Fruit fly (Drosophila melanogaster) whole organism, embryonic: ENCODE measurements around the gene CG10343.

Source experiments
- Ada2b ChIP-seq: fragments of 200-800 bp; sonication (Bioruptor generic); IDR thresholded peaks from 2 replicates; pipeline ENCODE4 v1.3.6; 2022; ENCODE audit warnings: missing biosample characterization, missing genetic modification characterization
- Adf1 ChIP-seq: fragments of 200-800 bp; sonication (Bioruptor generic); IDR thresholded peaks from 2 replicates; pipeline ENCODE4 v1.3.6; 2022; ENCODE audit warnings: missing biosample characterization, missing genetic modification characterization
- Atf-2 ChIP-seq: fragments of 200-800 bp; sonication (Bioruptor generic); optimal IDR thresholded peaks from 2 replicates; lab custom pipeline; 2016; ENCODE audit warnings: missing biosample characterization, missing genetic modification characterization
- Bgb ChIP-seq: fragments of 200-800 bp; sonication (Bioruptor generic); IDR thresholded peaks from 2 replicates; pipeline ENCODE4 v1.3.6; 2022; ENCODE audit warnings: missing biosample characterization, missing genetic modification characterization; ENCODE audit not compliant: partially characterized antibody
- CG10209 ChIP-seq: fragments of 200-800 bp; sonication (Bioruptor generic); optimal IDR thresholded peaks from 3 replicates; lab custom pipeline; 2017; ENCODE audit warnings: missing biosample characterization, mild to moderate bottlenecking, missing genetic modification characterization, missing genetic modification reagents
- CG10565 ChIP-seq: fragments of 200-800 bp; sonication (Bioruptor generic); optimal IDR thresholded peaks from 3 replicates; lab custom pipeline; 2016; ENCODE audit warnings: missing biosample characterization, mild to moderate bottlenecking, missing genetic modification characterization
- CG11696 ChIP-seq: fragments of 200-800 bp; sonication (Bioruptor generic); IDR thresholded peaks from 2 replicates; pipeline ENCODE4 v1.3.6; 2022; ENCODE audit warnings: missing biosample characterization, missing genetic modification characterization
- CG13424 ChIP-seq: fragments of 200-800 bp; sonication (Bioruptor generic); optimal IDR thresholded peaks from 2 replicates; lab custom pipeline; 2019; ENCODE audit warnings: missing biosample characterization, mild to moderate bottlenecking, missing genetic modification characterization, moderate library complexity
- CG16779 ChIP-seq: fragments of 200-800 bp; sonication (Bioruptor generic); IDR thresholded peaks from 2 replicates; pipeline ENCODE4 v1.3.6; 2022; ENCODE audit warnings: missing biosample characterization, missing genetic modification characterization
- CG16813 ChIP-seq: fragments of 200-800 bp; sonication (Bioruptor generic); IDR thresholded peaks from 3 replicates; pipeline ENCODE4 v1.3.6; 2022; ENCODE audit warnings: missing biosample characterization, missing genetic modification characterization; ENCODE audit not compliant: partially characterized antibody
- CG17361 ChIP-seq: fragments of 200-800 bp; sonication (Bioruptor generic); IDR thresholded peaks from 3 replicates; pipeline ENCODE4 v1.3.6; 2022; ENCODE audit warnings: missing biosample characterization, missing genetic modification characterization
- CG18599 ChIP-seq: fragments of 200-800 bp; sonication (Bioruptor generic); optimal IDR thresholded peaks from 3 replicates; lab custom pipeline; 2017; ENCODE audit warnings: missing biosample characterization, missing genetic modification characterization, mild to moderate bottlenecking, moderate library complexity, missing genetic modification reagents
- CG2116 ChIP-seq: fragments of 200-800 bp; sonication (Bioruptor generic); optimal IDR thresholded peaks from 3 replicates; lab custom pipeline; 2018; ENCODE audit warnings: missing biosample characterization, mild to moderate bottlenecking, missing genetic modification characterization
- CG31365 ChIP-seq: fragments of 200-800 bp; sonication (Bioruptor generic); optimal IDR thresholded peaks from 2 replicates; lab custom pipeline; 2018; ENCODE audit warnings: missing biosample characterization, mild to moderate bottlenecking, missing genetic modification characterization
- CG3995 ChIP-seq: fragments of 200-800 bp; sonication (Bioruptor generic); optimal IDR thresholded peaks from 3 replicates; lab custom pipeline; 2016; ENCODE audit warnings: missing biosample characterization, missing genetic modification characterization
- CG4282 ChIP-seq: fragments of 200-800 bp; sonication (Bioruptor generic); optimal IDR thresholded peaks from 2 replicates; lab custom pipeline; 2016; ENCODE audit warnings: missing biosample characterization, missing genetic modification characterization
- CG7786 ChIP-seq: fragments of 200-800 bp; sonication (Bioruptor generic); optimal IDR thresholded peaks from 2 replicates; lab custom pipeline; 2016; ENCODE audit warnings: missing biosample characterization, missing genetic modification characterization
- CG7987 ChIP-seq: fragments of 200-800 bp; sonication (Bioruptor generic); optimal IDR thresholded peaks from 2 replicates; lab custom pipeline; 2018; ENCODE audit warnings: missing biosample characterization, mild to moderate bottlenecking, missing genetic modification characterization, moderate library complexity
- Camta ChIP-seq: fragments of 200-800 bp; sonication (Bioruptor generic); optimal IDR thresholded peaks from 2 replicates; lab custom pipeline; 2016; ENCODE audit warnings: missing biosample characterization, missing genetic modification characterization
- CoRest ChIP-seq: fragments of 200-800 bp; sonication (Bioruptor generic); optimal IDR thresholded peaks from 3 replicates; lab custom pipeline; 2018; ENCODE audit warnings: missing biosample characterization, mild to moderate bottlenecking, missing genetic modification characterization, moderate library complexity
- E2f2 ChIP-seq: fragments of 200-800 bp; sonication (Bioruptor generic); IDR thresholded peaks from 2 replicates; pipeline ENCODE4 v1.3.6; 2022; ENCODE audit warnings: missing biosample characterization, missing genetic modification characterization
- Gsc ChIP-seq: fragments of 200-800 bp; sonication (Bioruptor generic); IDR thresholded peaks from 2 replicates; pipeline ENCODE4 v1.3.6; 2022; ENCODE audit warnings: missing biosample characterization, missing genetic modification characterization
- HmgZ ChIP-seq: fragments of 200-800 bp; sonication (Bioruptor generic); optimal IDR thresholded peaks from 2 replicates; lab custom pipeline; 2018; ENCODE audit warnings: missing biosample characterization, mild to moderate bottlenecking, missing genetic modification characterization
- Lhr ChIP-seq: fragments of 200-800 bp; sonication (Bioruptor generic); optimal IDR thresholded peaks from 3 replicates; lab custom pipeline; 2017; ENCODE audit warnings: mild to moderate bottlenecking, missing biosample characterization, missing genetic modification reagents, missing genetic modification characterization
- Lim3 ChIP-seq: fragments of 200-800 bp; sonication (Bioruptor generic); IDR thresholded peaks from 2 replicates; pipeline ENCODE4 v1.3.6; 2022; ENCODE audit warnings: missing biosample characterization, missing genetic modification characterization
- Nf-YB ChIP-seq: fragments of 200-800 bp; sonication (Bioruptor generic); optimal IDR thresholded peaks from 3 replicates; lab custom pipeline; 2019; ENCODE audit warnings: missing biosample characterization, mild to moderate bottlenecking, missing genetic modification characterization, moderate library complexity
- Oli ChIP-seq: fragments of 200-800 bp; sonication (Bioruptor generic); optimal IDR thresholded peaks from 2 replicates; lab custom pipeline; 2018; ENCODE audit warnings: missing biosample characterization, mild to moderate bottlenecking, missing genetic modification characterization, moderate library complexity
- Poxn ChIP-seq: fragments of 200-800 bp; sonication (Bioruptor generic); IDR thresholded peaks from 2 replicates; pipeline ENCODE4 v1.3.6; 2022; ENCODE audit warnings: missing biosample characterization, missing genetic modification characterization
- Ptx1 ChIP-seq: fragments of 200-800 bp; sonication (Bioruptor generic); IDR thresholded peaks from 2 replicates; pipeline ENCODE4 v1.3.6; 2022; ENCODE audit warnings: missing biosample characterization, missing genetic modification characterization
- Spps ChIP-seq: fragments of 200-800 bp; sonication (Bioruptor generic); optimal IDR thresholded peaks from 2 replicates; lab custom pipeline; 2018; ENCODE audit warnings: missing biosample characterization, mild to moderate bottlenecking, missing genetic modification characterization
- Trl ChIP-seq, 3 experiments: fragments of >200 bp in 2 of 3; fragments of 200-800 bp in 1 of 3; sonication (Bioruptor generic) in 1 of 3; optimal IDR thresholded peaks; 2 replicates in 1 of 3; 3 replicates in 2 of 3; lab custom pipeline; 2016 to 2017; ENCODE audit warnings: missing biosample characterization in 1 of 3, missing genetic modification characterization in 1 of 3
- aop ChIP-seq: fragments of 200-800 bp; sonication (Bioruptor generic); IDR thresholded peaks from 2 replicates; pipeline ENCODE4 v1.3.6; 2022; ENCODE audit warnings: missing biosample characterization, missing genetic modification characterization
- ato ChIP-seq: fragments of 200-800 bp; sonication (Bioruptor generic); IDR thresholded peaks from 2 replicates; pipeline ENCODE4 v1.3.6; 2022; ENCODE audit warnings: missing biosample characterization, missing genetic modification characterization; ENCODE audit not compliant: partially characterized antibody
- fru ChIP-seq: fragments of >200 bp; optimal IDR thresholded peaks from 2 replicates; lab custom pipeline; 2017
- gfzf ChIP-seq: fragments of 200-800 bp; sonication (Bioruptor generic); optimal IDR thresholded peaks from 2 replicates; lab custom pipeline; 2016; ENCODE audit warnings: missing biosample characterization, mild to moderate bottlenecking, missing genetic modification characterization, moderate library complexity
- grn ChIP-seq: fragments of 200-800 bp; sonication (Bioruptor generic); optimal IDR thresholded peaks from 3 replicates; lab custom pipeline; 2017; ENCODE audit warnings: missing biosample characterization, missing genetic modification characterization
- her ChIP-seq: fragments of 200-800 bp; sonication (Bioruptor generic); optimal IDR thresholded peaks from 2 replicates; lab custom pipeline; 2016; ENCODE audit warnings: missing biosample characterization, missing genetic modification characterization
- hth ChIP-seq: fragments of >200 bp; optimal IDR thresholded peaks from 2 replicates; lab custom pipeline; 2017; ENCODE audit warnings: inconsistent platforms
- jigr1 ChIP-seq: fragments of 200-800 bp; sonication (Bioruptor generic); IDR thresholded peaks from 3 replicates; pipeline ENCODE4 v1.3.6; 2022; ENCODE audit warnings: missing biosample characterization, missing genetic modification characterization
- klu ChIP-seq: fragments of 200-800 bp; sonication (Bioruptor generic); IDR thresholded peaks from 2 replicates; pipeline ENCODE4 v1.3.6; 2022; ENCODE audit warnings: missing biosample characterization, missing genetic modification characterization
- kni ChIP-seq: fragments of 200-800 bp; sonication (Bioruptor generic); optimal IDR thresholded peaks from 3 replicates; lab custom pipeline; 2017; ENCODE audit warnings: mild to moderate bottlenecking, missing biosample characterization, missing genetic modification reagents, missing genetic modification characterization
- lab ChIP-seq: fragments of 200-800 bp; sonication (Bioruptor generic); optimal IDR thresholded peaks from 3 replicates; lab custom pipeline; 2017; ENCODE audit warnings: missing biosample characterization, missing genetic modification characterization, mild to moderate bottlenecking, moderate library complexity, missing genetic modification reagents
- nom ChIP-seq: fragments of 200-800 bp; sonication (Bioruptor generic); optimal IDR thresholded peaks from 2 replicates; lab custom pipeline; 2017; ENCODE audit warnings: missing biosample characterization, missing genetic modification characterization, mild to moderate bottlenecking, moderate library complexity, missing genetic modification reagents
- onecut ChIP-seq: fragments of 200-800 bp; sonication (Bioruptor generic); IDR thresholded peaks from 2 replicates; pipeline ENCODE4 v1.3.6; 2022; ENCODE audit warnings: missing biosample characterization, missing genetic modification characterization
- org-1 ChIP-seq: fragments of 200-800 bp; sonication (Bioruptor generic); optimal IDR thresholded peaks from 2 replicates; lab custom pipeline; 2017; ENCODE audit warnings: missing biosample characterization, missing genetic modification characterization
- sisA ChIP-seq: fragments of 200-800 bp; sonication (Bioruptor generic); IDR thresholded peaks from 2 replicates; pipeline ENCODE4 v1.3.6; 2022; ENCODE audit warnings: missing biosample characterization, missing genetic modification characterization
- slou ChIP-seq: fragments of 200-800 bp; sonication (Bioruptor generic); optimal IDR thresholded peaks from 3 replicates; lab custom pipeline; 2016; ENCODE audit warnings: missing biosample characterization, missing genetic modification characterization
- so ChIP-seq: fragments of 200-800 bp; sonication (Bioruptor generic); IDR thresholded peaks from 3 replicates; pipeline ENCODE4 v1.3.6; 2022; ENCODE audit warnings: missing biosample characterization, missing genetic modification characterization
- tgo ChIP-seq: fragments of 200-800 bp; sonication (Bioruptor generic); IDR thresholded peaks from 3 replicates; pipeline ENCODE4 v1.3.6; 2022; ENCODE audit warnings: missing biosample characterization, missing genetic modification characterization
- usp ChIP-seq: fragments of >200 bp; optimal IDR thresholded peaks from 2 replicates; lab custom pipeline; 2017; ENCODE audit warnings: missing biosample characterization, missing genetic modification characterization
- zen ChIP-seq: fragments of 200-800 bp; sonication (Bioruptor generic); optimal IDR thresholded peaks from 3 replicates; lab custom pipeline; 2018; ENCODE audit warnings: missing biosample characterization, mild to moderate bottlenecking, missing genetic modification characterization, moderate library complexity

Gene CG10343

dm6 chr2L:18695404-18695804 lies 7.9 kb upstream of the CG10343 start, which contains the start of the genes CG10383 and CG10338 (continued):
- 0 out of 2 replicates have a peak, but pooled peaks have one; percentile 33 for TF ChIP-seq Lim3 (GFP tag; lab: Robert Waterston, UW)
- peak; percentile 73 for TF ChIP-seq Oli (tag; lab: Kevin White, UChicago)
- peak; percentile 78 for TF ChIP-seq CG10209 (GFP tag; lab: Kevin White, UChicago)
- peak; percentile 81 for TF ChIP-seq Camta (GFP tag; lab: Kevin White, UChicago)
- peak; percentile 12; the same call in 1 of the 2 replicates for TF ChIP-seq Poxn (GFP tag; lab: Robert Waterston, UW)
- TF ChIP-seq aop (GFP tag; lab: Robert Waterston, UW), result peak; percentile 69; the same call in 1 of the 2 replicates
- TF ChIP-seq Gsc (GFP tag; lab: Robert Waterston, UW), result peak; percentile 63
- peak; percentile 77 for TF ChIP-seq CG13424 (tag; lab: Kevin White, UChicago)
- peak; percentile 84 for TF ChIP-seq slou (GFP tag; lab: Kevin White, UChicago)
- peak; percentile 90 for TF ChIP-seq HmgZ (tag; lab: Kevin White, UChicago)
- peak; percentile 68; the same call in 2 of the 3 replicates for TF ChIP-seq jigr1
- no peak for TF ChIP-seq Trl (optimal IDR thresholded peaks at IDR 0.05; lab: Kevin White, UChicago)
- TF ChIP-seq Trl (GFP tag; optimal IDR thresholded peaks at IDR 0.05; lab: Kevin White, UChicago), result peak; percentile 94
- peak; percentile 94 for TF ChIP-seq lab
- peak; percentile 50 for TF ChIP-seq zen
- TF ChIP-seq hth (lab: Kevin White, UChicago), result no peak
- TF ChIP-seq E2f2 (GFP tag; lab: Robert Waterston, UW), result peak; percentile 78
- TF ChIP-seq CG4282 (GFP tag; lab: Kevin White, UChicago), result peak; percentile 71
- peak; percentile 88 for TF ChIP-seq sisA (GFP tag; lab: Robert Waterston, UW)
- TF ChIP-seq CG16813 (GFP tag; lab: Robert Waterston, UW), result no peak
- TF ChIP-seq Nf-YB (GFP tag; lab: Kevin White, UChicago), result peak; percentile 56
- TF ChIP-seq CG7786 (GFP tag; lab: Kevin White, UChicago), result peak; percentile 90
- peak; percentile 69 for TF ChIP-seq CG11696 (GFP tag; lab: Robert Waterston, UW)
- TF ChIP-seq CG18599 (GFP tag; lab: Kevin White, UChicago), result peak; percentile 92
- peak; percentile 91 for TF ChIP-seq Atf-2 (GFP tag; lab: Kevin White, UChicago)
- TF ChIP-seq org-1 (GFP tag; lab: Kevin White, UChicago), result peak; percentile 57
- peak; percentile 65; the same call in 2 of the 3 replicates for TF ChIP-seq CG17361
- TF ChIP-seq Bgb (GFP tag; lab: Robert Waterston, UW), result no peak
- TF ChIP-seq Lhr (GFP tag; lab: Kevin White, UChicago), result peak; percentile 62
- peak; percentile 73 for TF ChIP-seq CG2116 (GFP tag; lab: Kevin White, UChicago)
- peak; percentile 88 for TF ChIP-seq Ada2b
- peak; percentile 22 for TF ChIP-seq grn (GFP tag; lab: Kevin White, UChicago)
- TF ChIP-seq Adf1 (GFP tag; lab: Robert Waterston, UW), result peak; percentile 56
- TF ChIP-seq usp, result no peak
- TF ChIP-seq CG10565, result no peak
- TF ChIP-seq CG16779, result peak; percentile 93
- TF ChIP-seq Spps (tag; lab: Kevin White, UChicago), result peak; percentile 37
- TF ChIP-seq fru (lab: Kevin White, UChicago), result no peak
- peak; percentile 81 for TF ChIP-seq CoRest
- peak; percentile 18 for TF ChIP-seq CG3995 (GFP tag; lab: Kevin White, UChicago)
- TF ChIP-seq so, result peak; percentile 67; the same call in 1 of the 3 replicates
- TF ChIP-seq her (GFP tag; lab: Kevin White, UChicago), result peak; percentile 89
- no peak for TF ChIP-seq ato (GFP tag; lab: Robert Waterston, UW)
- TF ChIP-seq onecut (GFP tag; lab: Robert Waterston, UW), result peak; percentile 61
- TF ChIP-seq klu (GFP tag; lab: Robert Waterston, UW), result peak; percentile 94
- peak; percentile 60 for TF ChIP-seq CG31365 (tag; lab: Kevin White, UChicago)
- TF ChIP-seq kni, result peak; percentile 26
- peak; percentile 41 for TF ChIP-seq CG7987
- TF ChIP-seq tgo (GFP tag; lab: Robert Waterston, UW), result peak; percentile 87
- peak; percentile 77 for TF ChIP-seq gfzf
- peak; percentile 90 for TF ChIP-seq Ptx1 (GFP tag; lab: Robert Waterston, UW)
- TF ChIP-seq nom, result peak; percentile 17
